Worm (Caenorhabditis elegans) whole organism, L2 larva: ENCODE data around the gene clec-8.

Experiments used
- egl-27 ChIP-seq: sonication (generic microtip); optimal IDR thresholded peaks from 3 replicates; lab custom pipeline; 2017; ENCODE audit warnings: missing biosample characterization, missing genetic modification reagents, missing genetic modification characterization
- unc-39 ChIP-seq: fragments of 150-350 bp; optimal IDR thresholded peaks from 2 replicates; lab custom pipeline; 2014; ENCODE audit warnings: missing biosample characterization, missing genetic modification characterization

ce11 chrII:12616081-12616480 is 38.2 kb upstream of the clec-8 start, which contains the start of gene nspe-6:
- TF ChIP-seq egl-27 (tag; lab: Kevin White, UChicago) (no peak), unc-39 (tag; lab: Kevin White, UChicago) (no peak)
